Fruit fly (Drosophila melanogaster): Measurements from ENCODE around the gene YL-1.

The YL-1 gene

dm6 chr2L:11003925-11004673 lies 33.9 kb downstream of the YL-1 start, which contains the start of gene RpL9 (continued):
- TF ChIP-seq hkb (optimal IDR thresholded peaks at IDR 0.05): no peak
- peak; percentile 83 for TF ChIP-seq hkb (GFP tag; IDR thresholded peaks at IDR 0.05)
- TF ChIP-seq ac (GFP tag; optimal IDR thresholded peaks at IDR 0.05): peak; percentile 70
- peak; percentile 81 for TF ChIP-seq her (GFP tag; optimal IDR thresholded peaks at IDR 0.05)
- TF ChIP-seq Dek (tag; optimal IDR thresholded peaks at IDR 0.05): no peak
- no peak for TF ChIP-seq ttk (GFP tag; IDR thresholded peaks at IDR 0.05)
- peak; percentile 33 for TF ChIP-seq chn (GFP tag; optimal IDR thresholded peaks at IDR 0.05)
- peak; percentile 69 for TF ChIP-seq CG17359 (tag; optimal IDR thresholded peaks at IDR 0.05)
- TF ChIP-seq pan (optimal IDR thresholded peaks at IDR 0.05): no peak
- TF ChIP-seq pan (GFP tag; optimal IDR thresholded peaks at IDR 0.05 in 1 of 2, IDR thresholded peaks at IDR 0.05 in 1 of 2): no peak
- TF ChIP-seq CG2875 (GFP tag; optimal IDR thresholded peaks at IDR 0.05): peak; percentile 73
- TF ChIP-seq B-H1 (GFP tag; IDR thresholded peaks at IDR 0.05): peak; percentile 23; the same call in 1 of the 3 replicates
- no peak for TF ChIP-seq CG8478 (optimal IDR thresholded peaks at IDR 0.05)
- TF ChIP-seq schlank (tag; optimal IDR thresholded peaks at IDR 0.05): peak; percentile 79
- peak; percentile 54 for TF ChIP-seq CG4424 (GFP tag; optimal IDR thresholded peaks at IDR 0.05)
- TF ChIP-seq CG15479 (GFP tag; optimal IDR thresholded peaks at IDR 0.05): no peak
- TF ChIP-seq cas (GFP tag; IDR thresholded peaks at IDR 0.05): peak; percentile 25; the same call in 1 of the 2 replicates
- TF ChIP-seq Fer1 (GFP tag; optimal IDR thresholded peaks at IDR 0.05): peak; percentile 86
- no peak; the same call in none of the 2 replicates for TF ChIP-seq E2f2 (GFP tag; IDR thresholded peaks at IDR 0.05)
- no peak for TF ChIP-seq pnt (GFP tag; optimal IDR thresholded peaks at IDR 0.05)
- no peak for TF ChIP-seq Ssrp (tag; optimal IDR thresholded peaks at IDR 0.05)
- peak; percentile 67 for TF ChIP-seq CG2202 (tag; optimal IDR thresholded peaks at IDR 0.05)
- TF ChIP-seq Gsc (GFP tag; IDR thresholded peaks at IDR 0.05): no peak
- peak; percentile 88 for TF ChIP-seq caup (GFP tag; optimal IDR thresholded peaks at IDR 0.05; ENCODE audit: severe bottlenecking)
- TF ChIP-seq tin (GFP tag; optimal IDR thresholded peaks at IDR 0.05): peak; percentile 25
- no peak; the same call in 1 of the 2 replicates for TF ChIP-seq CG7372 (GFP tag; IDR thresholded peaks at IDR 0.05)
- TF ChIP-seq crol (GFP tag; IDR thresholded peaks at IDR 0.05): no peak
- TF ChIP-seq ap (GFP tag; IDR thresholded peaks at IDR 0.05): peak; percentile 75
- TF ChIP-seq slou (GFP tag; optimal IDR thresholded peaks at IDR 0.05): peak; percentile 9
- peak; percentile 82 for TF ChIP-seq CG17385 (GFP tag; optimal IDR thresholded peaks at IDR 0.05)
- TF ChIP-seq CG32767 (GFP tag; IDR thresholded peaks at IDR 0.05): no peak
- TF ChIP-seq stc (GFP tag; IDR thresholded peaks at IDR 0.05): peak; percentile 67
- TF ChIP-seq MTF-1 (GFP tag; optimal IDR thresholded peaks at IDR 0.05; ENCODE audit: borderline replicate concordance): peak; percentile 92
- peak; percentile 69 for TF ChIP-seq CG8290 (GFP tag; optimal IDR thresholded peaks at IDR 0.05)
- TF ChIP-seq CG8290 (tag; optimal IDR thresholded peaks at IDR 0.05): no peak
- no peak for TF ChIP-seq CG9932 (GFP tag; IDR thresholded peaks at IDR 0.05)
- TF ChIP-seq CG11723 (GFP tag; optimal IDR thresholded peaks at IDR 0.05): no peak
- TF ChIP-seq CG10267 (tag; optimal IDR thresholded peaks at IDR 0.05): peak; percentile 72
- no peak for TF ChIP-seq wor (GFP tag; IDR thresholded peaks at IDR 0.05)
- TF ChIP-seq CG10565 (GFP tag; optimal IDR thresholded peaks at IDR 0.05): no peak
- TF ChIP-seq CG11696 (GFP tag; IDR thresholded peaks at IDR 0.05): peak; percentile 53
- no peak for TF ChIP-seq Trl (optimal IDR thresholded peaks at IDR 0.05)
- TF ChIP-seq Trl (GFP tag; optimal IDR thresholded peaks at IDR 0.05): peak; percentile 83
- TF ChIP-seq Hey (tag; optimal IDR thresholded peaks at IDR 0.05): no peak
- no peak for TF ChIP-seq croc (GFP tag; conservative IDR thresholded peaks at IDR 0.05)
- TF ChIP-seq tap (tag; optimal IDR thresholded peaks at IDR 0.05): no peak
- peak; percentile 20 for TF ChIP-seq CG5245 (GFP tag; optimal IDR thresholded peaks at IDR 0.05)
- peak; percentile 69 for TF ChIP-seq CG2116 (GFP tag; optimal IDR thresholded peaks at IDR 0.05)
- 0 out of 2 replicates have a peak, but pooled peaks have one; percentile 39 for TF ChIP-seq CG1024 (GFP tag; IDR thresholded peaks at IDR 0.05)
- no peak; the same call in 1 of the 2 replicates for TF ChIP-seq CG4730 (GFP tag; IDR thresholded peaks at IDR 0.05)
- no peak for TF ChIP-seq mld (GFP tag; IDR thresholded peaks at IDR 0.05; ENCODE audit: partially characterized antibody)
- no peak for TF ChIP-seq CG9817 (tag; optimal IDR thresholded peaks at IDR 0.05)
